Worm (Caenorhabditis elegans) whole organism, L1 larva: ENCODE results near the gene F49E12.7.
A peak's percentile ranks its signal among the peaks of the same experiment; 100 is the strongest.

ENCODE experiments used
- C04F5.9 ChIP-seq: sonication (generic microtip); optimal IDR thresholded peaks from 2 replicates; lab custom pipeline; 2016; ENCODE audit warnings: missing genetic modification characterization, missing compliant biosample characterization
- ceh-82 ChIP-seq, 3 experiments: fragments of 150-350 bp in 1 of 3; sonication (generic microtip) in 2 of 3; optimal IDR thresholded peaks; 2 replicates each; lab custom pipeline; 2014 to 2017; ENCODE audit warnings: missing biosample characterization in 3 of 3, missing genetic modification characterization in 3 of 3
- dsc-1 ChIP-seq: sonication (generic microtip); optimal IDR thresholded peaks from 2 replicates; lab custom pipeline; 2016; ENCODE audit warnings: mild to moderate bottlenecking, missing genetic modification characterization, missing compliant biosample characterization
- efl-1 ChIP-seq, 4 experiments: fragments of 150-350 bp; optimal IDR thresholded peaks in 3 of 4; peaks in 1 of 4; 1 replicate in 1 of 4; 2 replicates in 3 of 4; lab custom pipeline; 2014; ENCODE audit warnings: missing biosample characterization in 2 of 4, missing genetic modification characterization in 2 of 4, missing genetic modification reagents in 2 of 4
- efl-3 ChIP-seq: fragments of 200-800 bp; sonication (Bioruptor generic); optimal IDR thresholded peaks from 2 replicates; lab custom pipeline; 2018; ENCODE audit warnings: mild to moderate bottlenecking, missing genetic modification characterization, missing compliant biosample characterization
- egl-13 ChIP-seq: sonication (generic microtip); optimal IDR thresholded peaks from 2 replicates; lab custom pipeline; 2016; ENCODE audit warnings: missing genotype, missing genetic modification reagents, missing genetic modification characterization, missing compliant biosample characterization
- elt-2 ChIP-seq: sonication (generic microtip); optimal IDR thresholded peaks from 2 replicates; lab custom pipeline; 2016; ENCODE audit warnings: missing genetic modification characterization, mild to moderate bottlenecking, inconsistent platforms, missing compliant biosample characterization, missing genetic modification reagents
- elt-3 ChIP-seq, 6 experiments: fragments of 150-350 bp in 1 of 6; sonication (generic microtip); optimal IDR thresholded peaks; 2 replicates each; lab custom pipeline; 2017 to 2018; ENCODE audit warnings: missing biosample characterization in 6 of 6, missing genetic modification characterization in 6 of 6, inconsistent platforms in 1 of 6
- ets-5 ChIP-seq: fragments of 200-800 bp; sonication (Bioruptor generic); IDR thresholded peaks from 2 replicates; pipeline ENCODE4 v1.3.6; 2022; ENCODE audit warnings: missing genetic modification characterization, missing compliant biosample characterization
- fkh-8 ChIP-seq: sonication (generic microtip); optimal IDR thresholded peaks from 2 replicates; lab custom pipeline; 2016; ENCODE audit warnings: mild to moderate bottlenecking, missing genetic modification characterization, missing compliant biosample characterization
- fos-1 ChIP-seq: fragments of 150-350 bp; optimal IDR thresholded peaks from 2 replicates; lab custom pipeline; 2014; ENCODE audit warnings: missing biosample characterization, missing genetic modification characterization
- grh-1 ChIP-seq: fragments of 200-800 bp; sonication (Bioruptor generic); IDR thresholded peaks from 2 replicates; pipeline ENCODE4 v1.3.6; 2022; ENCODE audit warnings: missing genetic modification reagents, missing genetic modification characterization, missing compliant biosample characterization
- hlh-4 ChIP-seq: sonication (generic microtip); optimal IDR thresholded peaks from 2 replicates; lab custom pipeline; 2016; ENCODE audit warnings: mild to moderate bottlenecking, missing genetic modification characterization, missing compliant biosample characterization
- hpl-2 ChIP-seq: fragments of 150-350 bp; optimal IDR thresholded peaks from 2 replicates; lab custom pipeline; 2014; ENCODE audit warnings: missing biosample characterization, missing genetic modification reagents, missing genetic modification characterization
- irx-1 ChIP-seq: sonication (generic microtip); optimal IDR thresholded peaks from 2 replicates; lab custom pipeline; 2016; ENCODE audit warnings: missing genetic modification characterization, missing compliant biosample characterization
- jun-1 ChIP-seq: fragments of 150-350 bp; optimal IDR thresholded peaks from 2 replicates; lab custom pipeline; 2014; ENCODE audit warnings: missing biosample characterization, missing genetic modification reagents, missing genetic modification characterization
- lin-14 ChIP-seq: fragments of 200-800 bp; sonication (Bioruptor generic); optimal IDR thresholded peaks from 2 replicates; lab custom pipeline; 2018; ENCODE audit warnings: mild to moderate bottlenecking, missing genetic modification characterization, moderate library complexity, missing compliant biosample characterization
- lin-39 ChIP-seq: fragments of 150-350 bp; optimal IDR thresholded peaks from 2 replicates; lab custom pipeline; 2014; ENCODE audit warnings: missing biosample characterization, missing genetic modification reagents, missing genetic modification characterization
- lsy-2 ChIP-seq, 2 experiments: fragments of 150-350 bp; optimal IDR thresholded peaks; 2 replicates each; lab custom pipeline; 2014; ENCODE audit warnings: missing biosample characterization in 2 of 2, missing genetic modification characterization in 2 of 2
- mef-2 ChIP-seq: fragments of 150-350 bp; optimal IDR thresholded peaks from 2 replicates; lab custom pipeline; 2014; ENCODE audit warnings: missing biosample characterization, missing genetic modification characterization
- mep-1 ChIP-seq: fragments of 150-350 bp; optimal IDR thresholded peaks from 2 replicates; lab custom pipeline; 2014; ENCODE audit warnings: missing biosample characterization, missing genetic modification characterization
- nhr-11 ChIP-seq: fragments of 150-350 bp; optimal IDR thresholded peaks from 2 replicates; lab custom pipeline; 2014; ENCODE audit warnings: missing biosample characterization, missing genetic modification characterization
- nhr-12 ChIP-seq: sonication (generic microtip); optimal IDR thresholded peaks from 2 replicates; lab custom pipeline; 2017; ENCODE audit warnings: missing biosample characterization, missing genetic modification characterization
- nhr-20 ChIP-seq: sonication (generic microtip); optimal IDR thresholded peaks from 2 replicates; lab custom pipeline; 2016; ENCODE audit warnings: mild to moderate bottlenecking, missing genetic modification characterization, missing compliant biosample characterization
- nhr-28 ChIP-seq: fragments of 150-350 bp; optimal IDR thresholded peaks from 2 replicates; lab custom pipeline; 2014; ENCODE audit warnings: missing biosample characterization, missing genetic modification characterization
- nhr-71 ChIP-seq: sonication (generic microtip); optimal IDR thresholded peaks from 2 replicates; lab custom pipeline; 2016; ENCODE audit warnings: mild to moderate bottlenecking, missing genetic modification characterization, moderate library complexity, missing compliant biosample characterization
- nhr-77 ChIP-seq: fragments of 150-350 bp; optimal IDR thresholded peaks from 2 replicates; lab custom pipeline; 2014; ENCODE audit warnings: missing biosample characterization, missing genetic modification characterization
- pag-3 ChIP-seq: sonication (generic microtip); optimal IDR thresholded peaks from 2 replicates; lab custom pipeline; 2017; ENCODE audit warnings: missing genetic modification characterization, mild to moderate bottlenecking, missing compliant biosample characterization, antibody characterized with exemption, borderline replicate concordance; ENCODE audit not compliant: insufficient read depth
- tbx-2 ChIP-seq: sonication (generic microtip); optimal IDR thresholded peaks from 2 replicates; lab custom pipeline; 2016; ENCODE audit warnings: missing genetic modification characterization, missing compliant biosample characterization
- unc-130 ChIP-seq: fragments of 150-350 bp; optimal IDR thresholded peaks from 2 replicates; lab custom pipeline; 2017; ENCODE audit warnings: missing biosample characterization, missing genetic modification characterization, inconsistent platforms
- unc-62 ChIP-seq: fragments of 150-350 bp; optimal IDR thresholded peaks from 2 replicates; lab custom pipeline; 2014; ENCODE audit warnings: missing biosample characterization, missing genetic modification reagents, missing genetic modification characterization
- unc-98 ChIP-seq: fragments of 200-800 bp; sonication (Bioruptor generic); IDR thresholded peaks from 2 replicates; pipeline ENCODE4 v1.3.6; 2022; ENCODE audit warnings: missing genetic modification characterization, missing compliant biosample characterization
- vab-15 ChIP-seq: sonication (generic microtip); optimal IDR thresholded peaks from 2 replicates; lab custom pipeline; 2017; ENCODE audit warnings: missing genotype, mild to moderate bottlenecking, missing genetic modification characterization, missing compliant biosample characterization
- zip-4 ChIP-seq: fragments of 200-800 bp; sonication (Bioruptor generic); optimal IDR thresholded peaks from 2 replicates; lab custom pipeline; 2018; ENCODE audit warnings: mild to moderate bottlenecking, missing genetic modification characterization, moderate library complexity, missing compliant biosample characterization

Gene F49E12.7

DNA sequence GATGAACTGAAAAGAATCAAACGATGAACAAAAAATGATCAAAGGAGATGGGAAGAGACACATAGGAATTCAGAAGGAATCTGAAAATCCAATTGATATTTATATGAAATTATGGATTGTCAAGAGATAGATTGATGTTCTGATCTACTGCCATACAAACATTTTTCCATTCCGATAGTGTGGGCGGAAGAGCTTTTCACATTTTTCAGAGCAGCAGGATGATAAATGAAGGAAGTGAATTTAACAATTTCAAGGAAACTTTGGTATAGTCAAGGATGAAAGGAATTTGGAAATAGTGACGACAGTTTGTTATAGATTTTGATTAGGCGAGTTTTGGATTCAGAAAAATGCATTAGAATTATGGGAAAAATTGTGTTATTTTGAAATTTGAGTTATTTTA is 9.4 kb upstream of the F49E12.7 start, which contains the start of gene ubc-24:
ubc-24 (plus strand) TSS at position 301 of the 400 bp plus-strand sequence.
- no peak for TF ChIP-seq hpl-2 (GFP tag; lab: Kevin White, UChicago)
- no peak for TF ChIP-seq pag-3 (tag; lab: Kevin White, UChicago)

DNA sequence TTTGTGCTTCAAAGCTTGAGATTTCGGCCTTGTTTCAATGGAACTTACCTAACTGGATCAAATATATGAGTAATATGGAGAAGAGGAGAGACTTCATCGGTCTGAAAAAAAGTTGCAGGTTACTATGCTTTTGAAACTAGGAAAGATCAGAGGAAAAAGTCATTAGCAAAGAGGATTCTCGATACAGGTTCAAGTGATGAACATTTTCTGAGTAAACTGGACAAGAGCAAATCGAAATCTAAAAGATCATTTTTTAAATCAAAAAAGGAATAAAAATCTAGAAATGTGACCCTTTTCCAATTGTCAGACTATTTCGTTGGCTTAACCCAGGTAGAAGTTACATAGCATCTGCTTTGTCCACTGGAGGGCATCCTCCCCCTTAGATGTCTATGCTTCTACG is 8.8 kb upstream of the F49E12.7 start, which contains the start of gene skpo-1:
skpo-1 (minus strand) TSS at position 101 of the 400 bp plus-strand sequence.
- TF ChIP-seq efl-1 (optimal IDR thresholded peaks at IDR 0.05; lab: Kevin White, UChicago) (no peak), efl-1 (GFP tag; optimal IDR thresholded peaks at IDR 0.05 in 1 of 2; lab: Kevin White, UChicago) (peak in 1 of 2 experiments; percentile 10), vab-15 (tag; lab: Kevin White, UChicago) (no peak), elt-3 (tag; optimal IDR thresholded peaks at IDR 0.05; lab: Kevin White, UChicago) (no peak), unc-62 (GFP tag; lab: Kevin White, UChicago) (no peak)

DNA sequence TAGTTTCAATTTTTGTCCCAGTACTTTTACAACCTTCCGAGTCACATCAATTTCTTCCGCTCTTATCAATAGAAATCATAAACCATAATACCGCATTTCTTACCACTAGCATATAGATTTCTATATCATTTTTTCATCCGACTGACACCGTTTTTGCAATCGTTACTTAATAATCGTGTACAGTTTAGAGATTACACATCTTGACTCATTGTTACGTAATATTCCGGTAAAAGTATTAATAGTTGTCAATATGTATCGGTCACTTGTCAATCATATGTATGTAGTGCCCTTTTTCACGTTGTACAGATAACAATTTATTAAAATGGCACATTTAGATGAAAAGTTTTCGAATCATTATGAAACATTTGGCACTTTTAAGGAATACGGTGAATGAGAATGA is 4.1 kb upstream of the F49E12.7 start:
- TF ChIP-seq lin-39 (no peak), elt-2 (tag; lab: Kevin White, UChicago) (peak; percentile 77), jun-1 (tag; lab: Kevin White, UChicago) (peak; percentile 48)

DNA sequence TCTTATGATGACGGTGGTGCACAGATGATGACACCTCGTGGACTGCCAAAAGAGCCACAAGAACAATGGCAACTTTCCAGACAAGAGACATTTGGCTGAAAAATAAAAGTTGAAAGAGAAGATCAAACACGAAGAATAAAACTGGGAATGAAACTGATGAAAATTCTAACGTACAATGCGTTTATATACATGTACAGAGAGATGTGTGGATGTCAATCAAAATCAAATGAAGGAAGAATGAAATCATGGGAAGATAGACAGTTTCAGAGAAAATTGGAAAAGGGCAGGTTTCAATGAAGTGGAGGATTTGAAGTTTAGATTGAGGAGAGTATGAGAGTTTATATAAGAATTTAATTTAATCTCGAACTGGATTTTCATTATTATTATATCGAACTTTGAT is 3.1 kb upstream of the F49E12.7 start, which contains the start of gene dod-23:
dod-23 (minus strand) TSS at position 101 of the 400 bp plus-strand sequence.
- no peak for TF ChIP-seq efl-3 (GFP tag; lab: Kevin White, UChicago)
- no peak for TF ChIP-seq ets-5
- TF ChIP-seq unc-130 (tag; lab: Kevin White, UChicago), result no peak
- TF ChIP-seq dsc-1 (tag; lab: Kevin White, UChicago), result no peak
- TF ChIP-seq ceh-82 (tag; optimal IDR thresholded peaks at IDR 0.05; lab: Kevin White, UChicago), result no peak
- no peak for TF ChIP-seq hlh-4 (tag; lab: Kevin White, UChicago)
- TF ChIP-seq lsy-2 (tag; optimal IDR thresholded peaks at IDR 0.05; lab: Kevin White, UChicago), result no peak
- no peak for TF ChIP-seq zip-4 (GFP tag; lab: Kevin White, UChicago)
- no peak for TF ChIP-seq egl-13 (tag; lab: Kevin White, UChicago)
- TF ChIP-seq nhr-71 (tag; lab: Kevin White, UChicago), result no peak
- no peak for TF ChIP-seq nhr-12 (tag; lab: Kevin White, UChicago)
- TF ChIP-seq fos-1, result no peak
- no peak for TF ChIP-seq grh-1 (GFP tag; lab: Robert Waterston, UW)
- no peak for TF ChIP-seq nhr-11 (tag; lab: Kevin White, UChicago)
- TF ChIP-seq irx-1, result no peak
- no peak for TF ChIP-seq mef-2
- no peak for TF ChIP-seq lin-14 (GFP tag; lab: Kevin White, UChicago)
- no peak for TF ChIP-seq mep-1 (tag; lab: Kevin White, UChicago)
- TF ChIP-seq tbx-2 (tag; lab: Kevin White, UChicago), result no peak

DNA sequence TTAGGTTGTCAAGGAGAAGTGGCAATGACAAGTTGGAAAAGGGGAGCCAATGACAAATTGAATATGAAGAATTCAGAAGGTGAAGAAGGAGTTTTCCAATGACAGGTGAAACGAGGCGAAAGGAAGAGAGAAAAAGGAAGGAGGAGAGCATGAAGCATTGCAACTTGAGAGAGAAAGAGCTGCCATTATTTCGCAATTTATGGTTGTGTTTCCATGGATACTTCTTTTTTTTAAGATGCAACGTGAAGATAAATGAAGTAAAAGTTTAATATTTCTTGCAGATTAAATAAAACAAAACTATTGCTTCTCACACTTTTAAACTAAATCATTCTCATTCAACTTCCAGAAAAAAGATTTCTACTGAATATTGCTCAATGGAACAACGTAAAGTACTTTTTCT is 1.7 kb downstream of the F49E12.7 start, which contains the start of gene F49E12.8:
F49E12.8 (minus strand) TSS at position 101 of the 400 bp plus-strand sequence.
- peak; percentile 13 for TF ChIP-seq nhr-71 (tag; lab: Kevin White, UChicago)
- no peak for TF ChIP-seq zip-4 (GFP tag; lab: Kevin White, UChicago)
- peak; percentile 59 for TF ChIP-seq fkh-8 (tag; lab: Kevin White, UChicago)
- no peak for TF ChIP-seq unc-98 (GFP tag; lab: Robert Waterston, UW)
- no peak for TF ChIP-seq nhr-20 (tag; lab: Kevin White, UChicago)

DNA sequence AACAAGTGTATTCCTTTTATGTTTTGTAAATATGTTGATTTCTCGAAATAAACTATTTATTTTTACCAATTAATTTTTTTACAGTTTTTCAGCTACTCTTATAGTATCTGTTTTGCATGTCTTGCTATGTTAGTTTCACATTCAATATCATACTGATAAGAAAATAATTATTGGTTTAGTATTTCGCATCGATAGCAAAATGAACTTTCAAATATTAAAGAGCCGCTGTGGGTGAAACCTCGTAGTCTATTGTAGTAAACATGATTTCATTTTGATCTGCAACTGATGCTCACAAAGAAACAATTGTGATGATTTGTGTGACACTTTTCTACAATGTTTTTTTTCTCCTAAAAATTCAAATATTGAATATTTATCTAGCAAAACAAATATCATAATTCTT is 3.7 kb downstream of the F49E12.7 start:
- TF ChIP-seq C04F5.9 (tag; lab: Kevin White, UChicago) (no peak), nhr-28 (tag; lab: Kevin White, UChicago) (no peak), nhr-11 (tag; lab: Kevin White, UChicago) (no peak), nhr-77 (tag; lab: Kevin White, UChicago) (no peak)
